Worm (Caenorhabditis elegans): ENCODE results near the gene F01F1.2.

DNA sequence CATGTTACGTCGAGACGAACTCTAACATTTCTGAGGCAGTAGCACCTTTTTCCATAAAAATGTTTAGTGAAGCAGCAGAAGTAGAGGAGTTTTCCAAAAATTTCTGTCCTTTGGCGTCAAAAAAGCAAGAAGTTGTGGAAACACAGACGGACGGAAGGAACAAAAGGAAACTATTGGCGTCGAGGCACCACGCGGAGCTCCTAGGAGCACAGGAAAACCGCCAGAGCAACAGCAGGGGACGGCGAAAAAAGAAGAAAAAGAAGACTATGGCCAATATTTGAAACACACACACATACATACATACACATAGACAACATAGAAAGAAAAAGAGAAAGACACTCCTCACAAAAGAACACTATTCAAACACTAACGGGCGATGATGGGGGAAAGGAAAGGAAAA is 35.4 kb upstream of the F01F1.2 start:
- TF ChIP-seq F13H6.1 (tag; optimal IDR thresholded peaks at IDR 0.05) (no peak), nhr-25 (tag; optimal IDR thresholded peaks at IDR 0.05) (no peak), sma-9 (GFP tag; optimal IDR thresholded peaks at IDR 0.05) (no peak), sma-9 (tag; optimal IDR thresholded peaks at IDR 0.05) (no peak), unc-39 (tag; optimal IDR thresholded peaks at IDR 0.05) (no peak), ama-1 (optimal IDR thresholded peaks at IDR 0.05) (no peak), mab-5 (tag; optimal IDR thresholded peaks at IDR 0.05) (no peak), ceh-82 (tag; optimal IDR thresholded peaks at IDR 0.05) (no peak), R02D3.7 (tag; optimal IDR thresholded peaks at IDR 0.05) (no peak), unc-62 (GFP tag; optimal IDR thresholded peaks at IDR 0.05) (no peak), nhr-23 (tag; optimal IDR thresholded peaks at IDR 0.05) (no peak)
